Fruit fly (Drosophila melanogaster): ENCODE measurements around the gene hth.

The hth gene

dm6 chr3R:10655968-10656367 lies 16.6 kb upstream of the hth start (continued):
- TF ChIP-seq ATbp (GFP tag; optimal IDR thresholded peaks at IDR 0.05) (no peak), bigmax (GFP tag; optimal IDR thresholded peaks at IDR 0.05) (no peak), az2 (GFP tag; optimal IDR thresholded peaks at IDR 0.05) (peak; percentile 12), caup (GFP tag; optimal IDR thresholded peaks at IDR 0.05; ENCODE audit: severe bottlenecking) (no peak), Hmx (GFP tag; optimal IDR thresholded peaks at IDR 0.05) (no peak), CG3847 (GFP tag; IDR thresholded peaks at IDR 0.05) (0 out of 2 replicates have a peak, but pooled peaks have one; percentile 13), pzg (GFP tag; optimal IDR thresholded peaks at IDR 0.05) (no peak), CG7745 (tag; optimal IDR thresholded peaks at IDR 0.05) (no peak), sd (tag; optimal IDR thresholded peaks at IDR 0.05) (no peak), CG34422 (GFP tag; IDR thresholded peaks at IDR 0.05) (no peak), so (GFP tag; IDR thresholded peaks at IDR 0.05) (0 out of 3 replicates have a peak, but pooled peaks have one; percentile 48), chinmo (GFP tag; IDR thresholded peaks at IDR 0.05; ENCODE audit: partially characterized antibody) (no peak), bcd (GFP tag; optimal IDR thresholded peaks at IDR 0.05) (peak; percentile 23), Bgb (GFP tag; IDR thresholded peaks at IDR 0.05; ENCODE audit: partially characterized antibody) (no peak), Meics (GFP tag; optimal IDR thresholded peaks at IDR 0.05) (no peak), CG7928 (GFP tag; optimal IDR thresholded peaks at IDR 0.05) (no peak), HLHmδ (GFP tag; optimal IDR thresholded peaks at IDR 0.05) (no peak), CG6854 (GFP tag; optimal IDR thresholded peaks at IDR 0.05) (no peak), Hr78 (GFP tag; optimal IDR thresholded peaks at IDR 0.05) (no peak), lov (optimal IDR thresholded peaks at IDR 0.05) (no peak), lov (GFP tag; IDR thresholded peaks at IDR 0.05) (no peak), chm (GFP tag; IDR thresholded peaks at IDR 0.05) (no peak), salm (tag; optimal IDR thresholded peaks at IDR 0.05) (no peak), CG13775 (GFP tag; optimal IDR thresholded peaks at IDR 0.05) (no peak), fu2 (GFP tag; optimal IDR thresholded peaks at IDR 0.05) (no peak), gcm2 (GFP tag; optimal IDR thresholded peaks at IDR 0.05) (no peak), CG14014 (GFP tag; IDR thresholded peaks at IDR 0.05) (no peak), CG11723 (GFP tag; optimal IDR thresholded peaks at IDR 0.05) (no peak), br (optimal IDR thresholded peaks at IDR 0.05) (no peak), CG2875 (GFP tag; optimal IDR thresholded peaks at IDR 0.05) (no peak), CG5245 (GFP tag; optimal IDR thresholded peaks at IDR 0.05) (peak; percentile 31), vnd (GFP tag; IDR thresholded peaks at IDR 0.05; ENCODE audit: partially characterized antibody) (no peak), zen (tag; optimal IDR thresholded peaks at IDR 0.05) (no peak), lab (GFP tag; optimal IDR thresholded peaks at IDR 0.05) (peak; percentile 21), hkb (optimal IDR thresholded peaks at IDR 0.05) (no peak), hkb (GFP tag; IDR thresholded peaks at IDR 0.05) (peak; percentile 48; the same call in 1 of the 2 replicates), org-1 (GFP tag; optimal IDR thresholded peaks at IDR 0.05) (no peak), Fer2 (tag; optimal IDR thresholded peaks at IDR 0.05) (no peak), p53 (GFP tag; optimal IDR thresholded peaks at IDR 0.05) (no peak), CG16863 (GFP tag; optimal IDR thresholded peaks at IDR 0.05) (no peak), Atf-2 (GFP tag; optimal IDR thresholded peaks at IDR 0.05) (no peak), Hand (GFP tag; optimal IDR thresholded peaks at IDR 0.05) (no peak), Rfx (GFP tag; IDR thresholded peaks at IDR 0.05) (peak; percentile 29; the same call in 1 of the 2 replicates), run (tag; optimal IDR thresholded peaks at IDR 0.05) (no peak), nmo (GFP tag; optimal IDR thresholded peaks at IDR 0.05) (peak; percentile 32), Doc2 (GFP tag; IDR thresholded peaks at IDR 0.05) (no peak), wek (GFP tag; optimal IDR thresholded peaks at IDR 0.05) (no peak), fd102C (GFP tag; optimal IDR thresholded peaks at IDR 0.05) (no peak), CG6254 (GFP tag; optimal IDR thresholded peaks at IDR 0.05) (no peak), maf-S (GFP tag; optimal IDR thresholded peaks at IDR 0.05) (no peak), wor (GFP tag; IDR thresholded peaks at IDR 0.05) (no peak), tx (GFP tag; optimal IDR thresholded peaks at IDR 0.05) (no peak)

Data from whole organism, embryonic.